Worm (Caenorhabditis elegans): ENCODE results near the gene K02F6.3.
"Not testable (repeated sequence)": the region's sequence is repeated elsewhere in the genome, so short reads cannot be mapped to it uniquely, and the experiment has no call there.

K02F6.3 gene

ce11 chrII:2585493-2585892 is 39.5 kb downstream of the K02F6.3 start, which contains the start of gene sri-36:
TSS of gene sri-36 (minus strand) at chrII:2585593.
- TF ChIP-seq rnt-1 (tag; optimal IDR thresholded peaks at IDR 0.05) (no peak), sox-2 (GFP tag; IDR thresholded peaks at IDR 0.05) (no peak), ets-4 (tag; optimal IDR thresholded peaks at IDR 0.05) (no peak), ceh-31 (tag; optimal IDR thresholded peaks at IDR 0.05) (no peak), ceh-34 (tag; optimal IDR thresholded peaks at IDR 0.05) (no peak), fkh-10 (GFP tag; optimal IDR thresholded peaks at IDR 0.05) (no peak), Y22D7AL.16 (tag; optimal IDR thresholded peaks at IDR 0.05) (no peak), ceh-24 (tag; optimal IDR thresholded peaks at IDR 0.05) (no peak), ahr-1 (tag; optimal IDR thresholded peaks at IDR 0.05) (no peak)

ce11 chrII:2586861-2587554 is 41.0 kb downstream of the K02F6.3 start, which contains the start of the genes F33H12.7 and sri-39:
TSS of gene F33H12.7 (minus strand) at chrII:2586911.
TSS of gene sri-39 (plus strand) at chrII:2587504.
- TF ChIP-seq nhr-11 (tag; optimal IDR thresholded peaks at IDR 0.05) (no peak), elt-2 (tag; optimal IDR thresholded peaks at IDR 0.05) (peak; percentile 85)

- not testable (repeated sequence) for TF ChIP-seq Y22D7AL.16 (tag; optimal IDR thresholded peaks at IDR 0.05); unc-3 (GFP tag; conservative IDR thresholded peaks at IDR 0.05); unc-3 (tag; optimal IDR thresholded peaks at IDR 0.05); dmd-4 (tag; optimal IDR thresholded peaks at IDR 0.05; ENCODE audit: borderline replicate concordance)
Measured at ce11 chrII:2600176-2600575, 54.2 kb downstream of the K02F6.3 start, which contains the start of gene F33H12.1. TSS of gene F33H12.1 (plus strand) at chrII:2600476.

ce11 chrII:2600931-2601330 is 54.9 kb downstream of the K02F6.3 start:
- TF ChIP-seq C08G9.2 (tag; optimal IDR thresholded peaks at IDR 0.05) (no peak), unc-55 (GFP tag; optimal IDR thresholded peaks at IDR 0.05) (no peak), Y22D7AL.16 (tag; optimal IDR thresholded peaks at IDR 0.05) (no peak), pag-3 (tag; optimal IDR thresholded peaks at IDR 0.05; ENCODE audit: borderline replicate concordance) (no peak), hlh-8 (tag; optimal IDR thresholded peaks at IDR 0.05) (no peak), ceh-45 (GFP tag; IDR thresholded peaks at IDR 0.05) (no peak), ets-4 (tag; optimal IDR thresholded peaks at IDR 0.05) (no peak), ceh-2 (tag; optimal IDR thresholded peaks at IDR 0.05) (no peak), hlh-6 (tag; optimal IDR thresholded peaks at IDR 0.05) (no peak), K02D7.2 (tag; optimal IDR thresholded peaks at IDR 0.05) (no peak), pqm-1 (tag; optimal IDR thresholded peaks at IDR 0.05) (no peak), elt-4 (tag; optimal IDR thresholded peaks at IDR 0.05) (no peak), ceh-48 (tag; optimal IDR thresholded peaks at IDR 0.05) (no peak), ceh-14 (tag; optimal IDR thresholded peaks at IDR 0.05) (no peak), hlh-15 (tag; optimal IDR thresholded peaks at IDR 0.05) (no peak), ref-2 (tag; optimal IDR thresholded peaks at IDR 0.05) (no peak), unc-86 (tag; optimal IDR thresholded peaks at IDR 0.05) (no peak)
